Fruit fly (Drosophila melanogaster): ENCODE results near the gene Alms1a.

Alms1a gene

DNA sequence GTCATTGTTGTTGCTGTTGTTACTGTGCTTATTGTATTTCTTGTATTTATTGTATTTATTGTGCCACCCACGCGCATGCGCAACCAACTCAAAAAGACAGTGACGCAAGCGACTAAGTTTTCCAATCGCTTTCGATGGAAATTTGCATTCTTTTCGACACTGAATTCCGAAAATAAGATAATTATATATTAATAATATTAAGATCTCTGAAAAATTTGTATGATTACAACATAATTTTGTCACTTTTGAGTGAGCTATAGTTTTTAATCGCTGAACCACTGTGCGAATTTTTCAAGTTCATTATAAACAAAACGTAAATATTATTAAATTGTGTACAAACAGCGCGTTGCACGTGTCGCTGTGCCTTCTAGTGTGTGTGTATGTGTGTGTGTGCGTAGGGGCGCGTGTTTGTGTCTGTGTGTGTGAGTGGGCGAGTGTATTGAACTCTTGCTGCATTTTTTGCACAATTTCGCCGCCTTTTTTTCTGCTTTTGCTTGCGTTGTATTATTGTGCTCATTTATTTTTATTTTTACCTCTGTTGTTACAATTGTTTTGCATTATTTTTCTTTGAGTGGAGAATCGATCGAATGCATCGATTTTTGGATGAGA lies 20.0 kb downstream of the Alms1a start:
- TF ChIP-seq psq (GFP tag; optimal IDR thresholded peaks at IDR 0.05): peak; percentile 18
- no peak for TF ChIP-seq ey (GFP tag; optimal IDR thresholded peaks at IDR 0.05)
- peak; percentile 18 for TF ChIP-seq Sp1 (GFP tag; optimal IDR thresholded peaks at IDR 0.05)
- peak; percentile 14 for TF ChIP-seq h (GFP tag; optimal IDR thresholded peaks at IDR 0.05)
- TF ChIP-seq lola (GFP tag; optimal IDR thresholded peaks at IDR 0.05): no peak
- peak; percentile 34 for TF ChIP-seq rgr (GFP tag; optimal IDR thresholded peaks at IDR 0.05)
- no peak for TF ChIP-seq dsf (GFP tag; optimal IDR thresholded peaks at IDR 0.05; ENCODE audit: borderline replicate concordance)
- no peak for TF ChIP-seq GATAd (GFP tag; optimal IDR thresholded peaks at IDR 0.05)
- no peak for TF ChIP-seq sv (GFP tag; optimal IDR thresholded peaks at IDR 0.05)
- no peak for TF ChIP-seq CG9705 (GFP tag; optimal IDR thresholded peaks at IDR 0.05)
- TF ChIP-seq Hr78 (GFP tag; optimal IDR thresholded peaks at IDR 0.05): no peak
- TF ChIP-seq HLH106 (tag; optimal IDR thresholded peaks at IDR 0.05): peak; percentile 3
- no peak for TF ChIP-seq CrebA (GFP tag; optimal IDR thresholded peaks at IDR 0.05; ENCODE audit: borderline replicate concordance)
- peak; percentile 7 for TF ChIP-seq OdsH (GFP tag; optimal IDR thresholded peaks at IDR 0.05)
- TF ChIP-seq foxo (GFP tag; optimal IDR thresholded peaks at IDR 0.05): peak in 1 of 2 experiments; percentile 50
- peak; percentile 64 for TF ChIP-seq Dfd (GFP tag; optimal IDR thresholded peaks at IDR 0.05)
- TF ChIP-seq Dif (GFP tag; optimal IDR thresholded peaks at IDR 0.05; ENCODE audit: partially characterized antibody): no peak
- TF ChIP-seq br (GFP tag; optimal IDR thresholded peaks at IDR 0.05): no peak
- TF ChIP-seq dmrt93B (GFP tag; optimal IDR thresholded peaks at IDR 0.05): peak; percentile 6
- no peak for TF ChIP-seq Myc (optimal IDR thresholded peaks at IDR 0.05)
- no peak for TF ChIP-seq jim (GFP tag; optimal IDR thresholded peaks at IDR 0.05)

DNA sequence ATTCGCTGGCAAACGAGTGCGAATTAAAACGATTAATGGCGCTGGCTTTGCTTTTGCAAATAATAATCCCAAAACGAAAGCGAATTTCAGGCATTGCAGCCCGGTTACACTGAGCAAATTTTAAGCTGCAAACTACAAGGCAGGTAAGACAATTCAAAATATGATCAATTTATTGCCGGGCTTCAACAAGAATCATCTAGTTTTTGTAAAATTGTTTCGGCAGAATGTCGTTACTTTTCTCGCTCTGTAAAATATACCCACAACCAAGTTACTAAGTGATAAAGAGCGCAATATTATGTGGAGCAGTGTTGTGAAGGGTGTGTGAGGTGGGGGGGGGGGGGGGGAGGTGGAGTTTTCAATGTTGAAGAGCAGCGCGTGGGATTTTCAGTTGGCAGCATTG lies 20.9 kb downstream of the Alms1a start:
- TF ChIP-seq dmrt93B (GFP tag; optimal IDR thresholded peaks at IDR 0.05): peak; percentile 10
- no peak for TF ChIP-seq GATAd (GFP tag; optimal IDR thresholded peaks at IDR 0.05)
- no peak for TF ChIP-seq HLH106 (tag; optimal IDR thresholded peaks at IDR 0.05)
- TF ChIP-seq Abd-B (GFP tag; optimal IDR thresholded peaks at IDR 0.05): no peak
- peak in 1 of 2 experiments; percentile 16 for TF ChIP-seq foxo (GFP tag; optimal IDR thresholded peaks at IDR 0.05)
- no peak for TF ChIP-seq jim (GFP tag; optimal IDR thresholded peaks at IDR 0.05)
- TF ChIP-seq dl (GFP tag; optimal IDR thresholded peaks at IDR 0.05; ENCODE audit: insufficient read depth in 1 of 2, partially characterized antibody in 2 of 2): no peak
- no peak for TF ChIP-seq OdsH (GFP tag; optimal IDR thresholded peaks at IDR 0.05)
- peak; percentile 34 for TF ChIP-seq h (GFP tag; optimal IDR thresholded peaks at IDR 0.05)
- no peak for TF ChIP-seq sv (GFP tag; optimal IDR thresholded peaks at IDR 0.05)
- no peak for TF ChIP-seq Myc (optimal IDR thresholded peaks at IDR 0.05)

- TF ChIP-seq tai (GFP tag; optimal IDR thresholded peaks at IDR 0.05): no peak
- peak in 1 of 2 experiments; percentile 47 for TF ChIP-seq foxo (GFP tag; optimal IDR thresholded peaks at IDR 0.05)
- peak; percentile 0 for TF ChIP-seq rgr (GFP tag; optimal IDR thresholded peaks at IDR 0.05)
- TF ChIP-seq Hr78 (GFP tag; optimal IDR thresholded peaks at IDR 0.05): no peak
- TF ChIP-seq fru (GFP tag; optimal IDR thresholded peaks at IDR 0.05): peak; percentile 24
- no peak for TF ChIP-seq dmrt93B (GFP tag; optimal IDR thresholded peaks at IDR 0.05)
- TF ChIP-seq woc (GFP tag; optimal IDR thresholded peaks at IDR 0.05): no peak
- no peak for TF ChIP-seq Dif (GFP tag; optimal IDR thresholded peaks at IDR 0.05; ENCODE audit: partially characterized antibody)
- no peak for TF ChIP-seq Myc (optimal IDR thresholded peaks at IDR 0.05)
- no peak for TF ChIP-seq Rel (GFP tag; optimal IDR thresholded peaks at IDR 0.05)
- no peak for TF ChIP-seq Rel (tag; optimal IDR thresholded peaks at IDR 0.05)
- no peak for TF ChIP-seq Hr83 (GFP tag; optimal IDR thresholded peaks at IDR 0.05; ENCODE audit: poor library complexity, severe bottlenecking)
Measured at dm6 chrX:4614325-4614724, 21.5 kb downstream of the Alms1a start.

DNA sequence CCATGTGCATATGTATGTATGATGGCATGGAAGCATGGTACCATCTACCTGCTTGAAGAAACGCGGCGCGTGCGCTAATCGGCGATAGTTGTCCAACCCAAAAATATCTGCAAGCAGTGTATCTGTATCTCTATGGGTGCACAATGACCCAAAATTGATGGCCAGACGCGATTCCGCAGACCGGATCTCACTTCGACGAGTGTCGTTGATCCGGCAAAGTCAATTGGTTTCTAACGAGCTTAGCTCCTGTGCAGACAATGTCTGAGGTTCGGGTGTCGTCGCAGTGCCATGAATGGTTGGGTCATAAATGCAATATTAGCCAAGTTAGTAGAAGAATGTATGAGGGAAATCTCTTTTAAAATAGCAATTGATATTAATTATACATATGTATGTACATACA lies 22.2 kb downstream of the Alms1a start:
- TF ChIP-seq psq (GFP tag; optimal IDR thresholded peaks at IDR 0.05) (no peak), fru (GFP tag; optimal IDR thresholded peaks at IDR 0.05) (no peak), Sp1 (GFP tag; optimal IDR thresholded peaks at IDR 0.05) (no peak), rgr (GFP tag; optimal IDR thresholded peaks at IDR 0.05) (no peak)

DNA sequence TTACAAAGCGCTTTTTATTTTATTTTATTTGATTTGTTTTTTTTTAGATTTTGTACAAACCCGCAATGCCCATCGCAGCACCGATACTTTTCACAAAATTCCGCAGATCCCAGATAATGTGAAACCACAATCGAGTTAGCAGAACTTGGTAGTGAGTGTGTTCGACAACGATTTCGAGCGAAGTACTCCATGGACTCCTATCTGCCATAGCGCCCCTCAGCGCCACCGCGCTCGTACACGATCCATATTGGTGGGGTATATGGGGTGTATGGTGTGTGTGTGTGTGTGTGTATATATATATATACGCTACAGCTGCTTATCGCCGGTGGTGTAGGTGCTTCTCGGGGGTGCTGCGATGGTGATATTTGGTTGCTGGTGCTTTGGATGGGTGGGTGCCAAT lies 23.4 kb downstream of the Alms1a start:
- no peak for TF ChIP-seq dmrt93B (GFP tag; optimal IDR thresholded peaks at IDR 0.05)
- TF ChIP-seq CG32264 (GFP tag; optimal IDR thresholded peaks at IDR 0.05): no peak
- TF ChIP-seq Sp1 (GFP tag; optimal IDR thresholded peaks at IDR 0.05): peak; percentile 3
- no peak for TF ChIP-seq psq (GFP tag; optimal IDR thresholded peaks at IDR 0.05)
- no peak for TF ChIP-seq rgr (GFP tag; optimal IDR thresholded peaks at IDR 0.05)
- peak; percentile 7 for TF ChIP-seq fru (GFP tag; optimal IDR thresholded peaks at IDR 0.05)
- TF ChIP-seq jim (GFP tag; optimal IDR thresholded peaks at IDR 0.05): no peak
- TF ChIP-seq CrebA (GFP tag; optimal IDR thresholded peaks at IDR 0.05; ENCODE audit: borderline replicate concordance): peak; percentile 2
- no peak for TF ChIP-seq ey (GFP tag; optimal IDR thresholded peaks at IDR 0.05)
- TF ChIP-seq Hnf4 (GFP tag; optimal IDR thresholded peaks at IDR 0.05): peak; percentile 15
- no peak for TF ChIP-seq N (GFP tag; optimal IDR thresholded peaks at IDR 0.05)
- peak; percentile 60 for TF ChIP-seq h (GFP tag; optimal IDR thresholded peaks at IDR 0.05)
- no peak for TF ChIP-seq Rel (GFP tag; optimal IDR thresholded peaks at IDR 0.05)
- TF ChIP-seq Rel (tag; optimal IDR thresholded peaks at IDR 0.05): peak; percentile 69
- TF ChIP-seq sage (GFP tag; optimal IDR thresholded peaks at IDR 0.05): no peak
- no peak for TF ChIP-seq foxo (GFP tag; optimal IDR thresholded peaks at IDR 0.05)
- no peak for TF ChIP-seq br (GFP tag; optimal IDR thresholded peaks at IDR 0.05)
